Worm (Caenorhabditis elegans) whole organism, mixed stage, embryonic: ENCODE data around the gene F22H10.1.
A peak's percentile ranks its signal among the peaks of the same experiment; 100 is the strongest.

Experiments
- M03D4.4 ChIP-seq: sonication (generic microtip); optimal IDR thresholded peaks from 2 replicates; lab custom pipeline; 2017; ENCODE audit warnings: mild to moderate bottlenecking, missing genetic modification characterization, missing compliant biosample characterization
- bed-3 ChIP-seq: fragments of 200-800 bp; sonication (Bioruptor generic); optimal IDR thresholded peaks from 3 replicates; lab custom pipeline; 2018; ENCODE audit warnings: mild to moderate bottlenecking, missing genetic modification characterization, moderate library complexity, missing compliant biosample characterization
- blmp-1 ChIP-seq: fragments of 150-350 bp; optimal IDR thresholded peaks from 2 replicates; lab custom pipeline; 2014; ENCODE audit warnings: missing biosample characterization, missing genetic modification characterization
- ceh-39 ChIP-seq: fragments of 150-350 bp; optimal IDR thresholded peaks from 2 replicates; lab custom pipeline; 2014; ENCODE audit warnings: missing biosample characterization, missing genetic modification characterization
- ceh-43 ChIP-seq: fragments of 200-800 bp; sonication (Bioruptor generic); optimal IDR thresholded peaks from 2 replicates; lab custom pipeline; 2018; ENCODE audit warnings: mild to moderate bottlenecking, missing genetic modification characterization, moderate library complexity, missing compliant biosample characterization
- ceh-83 ChIP-seq: fragments of 200-800 bp; sonication (Bioruptor generic); optimal IDR thresholded peaks from 2 replicates; lab custom pipeline; 2018; ENCODE audit warnings: mild to moderate bottlenecking, missing genetic modification characterization, missing compliant biosample characterization
- ces-1 ChIP-seq: fragments of 150-350 bp; optimal IDR thresholded peaks from 2 replicates; lab custom pipeline; 2014; ENCODE audit warnings: missing biosample characterization, missing genetic modification reagents, missing genetic modification characterization
- cnd-1 ChIP-seq: fragments of 200-800 bp; sonication (Bioruptor generic); optimal IDR thresholded peaks from 2 replicates; lab custom pipeline; 2018; ENCODE audit warnings: mild to moderate bottlenecking, missing genetic modification characterization, missing compliant biosample characterization
- drap-1 ChIP-seq: fragments of 200-800 bp; sonication (Bioruptor generic); optimal IDR thresholded peaks from 3 replicates; lab custom pipeline; 2018; ENCODE audit warnings: mild to moderate bottlenecking, missing genetic modification characterization, missing compliant biosample characterization
- elt-1 ChIP-seq: sonication (generic microtip); optimal IDR thresholded peaks from 2 replicates; lab custom pipeline; 2017; ENCODE audit warnings: missing genetic modification characterization, mild to moderate bottlenecking, missing compliant biosample characterization, antibody characterized with exemption, moderate library complexity, borderline replicate concordance; ENCODE audit not compliant: insufficient read depth
- elt-3 ChIP-seq: fragments of 150-350 bp; optimal IDR thresholded peaks from 2 replicates; lab custom pipeline; 2014; ENCODE audit warnings: missing biosample characterization, missing genetic modification characterization
- flh-1 ChIP-seq: fragments of 200-800 bp; sonication (Bioruptor generic); optimal IDR thresholded peaks from 2 replicates; lab custom pipeline; 2018; ENCODE audit warnings: mild to moderate bottlenecking, missing genetic modification characterization, moderate library complexity, missing compliant biosample characterization
- ham-2 ChIP-seq: fragments of 200-800 bp; sonication (Bioruptor generic); optimal IDR thresholded peaks from 2 replicates; lab custom pipeline; 2018; ENCODE audit warnings: mild to moderate bottlenecking, missing genetic modification characterization, missing compliant biosample characterization
- hlh-1 ChIP-seq: fragments of 150-350 bp; optimal IDR thresholded peaks from 2 replicates; lab custom pipeline; 2014; ENCODE audit warnings: missing biosample characterization, missing genetic modification reagents, missing genetic modification characterization
- lin-13 ChIP-seq: fragments of 150-350 bp; optimal IDR thresholded peaks from 2 replicates; lab custom pipeline; 2014; ENCODE audit warnings: missing biosample characterization, missing genetic modification characterization
- lin-32 ChIP-seq: fragments of 200-800 bp; sonication (Bioruptor generic); optimal IDR thresholded peaks from 2 replicates; lab custom pipeline; 2018; ENCODE audit warnings: mild to moderate bottlenecking, missing genetic modification characterization, missing compliant biosample characterization
- lsy-2 ChIP-seq: fragments of 150-350 bp; optimal IDR thresholded peaks from 2 replicates; lab custom pipeline; 2014; ENCODE audit warnings: missing biosample characterization, missing genetic modification characterization
- mab-5 ChIP-seq: fragments of 150-350 bp; optimal IDR thresholded peaks from 2 replicates; lab custom pipeline; 2014; ENCODE audit warnings: missing biosample characterization, missing genetic modification characterization
- mep-1 ChIP-seq: fragments of 150-350 bp; optimal IDR thresholded peaks from 2 replicates; lab custom pipeline; 2017; ENCODE audit warnings: missing biosample characterization, missing genetic modification reagents, missing genetic modification characterization, inconsistent platforms
- mls-2 ChIP-seq: sonication (generic microtip); optimal IDR thresholded peaks from 2 replicates; lab custom pipeline; 2016; ENCODE audit warnings: mild to moderate bottlenecking, missing genetic modification characterization, moderate library complexity, missing compliant biosample characterization
- nhr-12 ChIP-seq: fragments of 150-350 bp; optimal IDR thresholded peaks from 2 replicates; lab custom pipeline; 2014; ENCODE audit warnings: missing biosample characterization, missing genetic modification characterization
- nhr-2 ChIP-seq: fragments of 150-350 bp; optimal IDR thresholded peaks from 2 replicates; lab custom pipeline; 2014; ENCODE audit warnings: missing biosample characterization, missing genetic modification characterization
- nhr-237 ChIP-seq: fragments of 150-350 bp; optimal IDR thresholded peaks from 2 replicates; lab custom pipeline; 2014; ENCODE audit warnings: missing biosample characterization, missing genetic modification characterization
- nhr-28 ChIP-seq: fragments of 150-350 bp; optimal IDR thresholded peaks from 2 replicates; lab custom pipeline; 2014; ENCODE audit warnings: missing biosample characterization, missing genetic modification characterization
- nhr-76 ChIP-seq: sonication (generic microtip); optimal IDR thresholded peaks from 2 replicates; lab custom pipeline; 2017; ENCODE audit warnings: missing biosample characterization, missing genetic modification characterization
- pha-4 ChIP-seq: fragments of 150-350 bp; optimal IDR thresholded peaks from 2 replicates; lab custom pipeline; 2018; ENCODE audit warnings: missing biosample characterization, missing genetic modification reagents, missing genetic modification characterization
- sem-2 ChIP-seq: fragments of 200-800 bp; sonication (Bioruptor generic); optimal IDR thresholded peaks from 2 replicates; lab custom pipeline; 2018; ENCODE audit warnings: mild to moderate bottlenecking, missing genetic modification characterization, missing compliant biosample characterization
- snpc-4 ChIP-seq: fragments of 150-350 bp; optimal IDR thresholded peaks from 2 replicates; lab custom pipeline; 2014; ENCODE audit warnings: missing biosample characterization, missing genetic modification characterization
- sptf-1 ChIP-seq: sonication (generic microtip); optimal IDR thresholded peaks from 2 replicates; lab custom pipeline; 2017; ENCODE audit warnings: mild to moderate bottlenecking, missing genetic modification characterization, moderate library complexity, missing compliant biosample characterization
- tbx-8 ChIP-seq: fragments of 200-800 bp; sonication (Bioruptor generic); optimal IDR thresholded peaks from 2 replicates; lab custom pipeline; 2018; ENCODE audit warnings: mild to moderate bottlenecking, missing genetic modification characterization, moderate library complexity, missing compliant biosample characterization
- unc-120 ChIP-seq: sonication (generic microtip); optimal IDR thresholded peaks from 2 replicates; lab custom pipeline; 2017; ENCODE audit warnings: missing genetic modification characterization, missing compliant biosample characterization; ENCODE audit not compliant: poor library complexity, severe bottlenecking
- unc-39 ChIP-seq: fragments of 150-350 bp; optimal IDR thresholded peaks from 2 replicates; lab custom pipeline; 2014; ENCODE audit warnings: missing biosample characterization, missing genetic modification characterization
- unc-62 ChIP-seq: fragments of 150-350 bp; optimal IDR thresholded peaks from 2 replicates; lab custom pipeline; 2014; ENCODE audit warnings: missing biosample characterization, missing genetic modification reagents, missing genetic modification characterization
- zip-8 ChIP-seq: fragments of 150-350 bp; optimal IDR thresholded peaks from 2 replicates; lab custom pipeline; 2014; ENCODE audit warnings: missing biosample characterization, missing genetic modification characterization
- ztf-11 ChIP-seq: fragments of 150-350 bp; optimal IDR thresholded peaks from 2 replicates; lab custom pipeline; 2014; ENCODE audit warnings: missing biosample characterization, missing genetic modification characterization

F22H10.1 gene

ce11 chrX:16679117-16679590, 23.1 kb upstream of the F22H10.1 start, which contains the start of gene F22H10.2:
TSS of gene F22H10.2 (plus strand) at chrX:16679540.
- no peak for TF ChIP-seq lsy-2 (tag; lab: Kevin White, UChicago)
- TF ChIP-seq unc-39 (tag; lab: Kevin White, UChicago): no peak
- TF ChIP-seq M03D4.4 (tag; lab: Kevin White, UChicago): no peak
- TF ChIP-seq unc-120 (tag; lab: Kevin White, UChicago): no peak
- TF ChIP-seq unc-62 (GFP tag; lab: Kevin White, UChicago): no peak
- no peak for TF ChIP-seq nhr-76 (tag; lab: Kevin White, UChicago)
- no peak for TF ChIP-seq snpc-4 (tag; lab: Kevin White, UChicago)
- TF ChIP-seq bed-3: no peak
- TF ChIP-seq zip-8 (tag; lab: Kevin White, UChicago): no peak
- no peak for TF ChIP-seq flh-1 (GFP tag; lab: Kevin White, UChicago)
- TF ChIP-seq tbx-8 (GFP tag; lab: Kevin White, UChicago): no peak
- no peak for TF ChIP-seq ceh-43 (GFP tag; lab: Kevin White, UChicago)
- no peak for TF ChIP-seq lin-13 (tag; lab: Kevin White, UChicago)

- peak; percentile 73 for TF ChIP-seq lin-13 (tag; lab: Kevin White, UChicago)
- peak; percentile 74 for TF ChIP-seq cnd-1 (tag; lab: Kevin White, UChicago)
- peak; percentile 40 for TF ChIP-seq nhr-76 (tag; lab: Kevin White, UChicago)
- TF ChIP-seq nhr-28: peak; percentile 83
- TF ChIP-seq bed-3: no peak
- TF ChIP-seq elt-3: peak; percentile 94
- TF ChIP-seq sptf-1 (tag; lab: Kevin White, UChicago): peak; percentile 81
- no peak for TF ChIP-seq blmp-1 (tag; lab: Kevin White, UChicago)
- TF ChIP-seq unc-62 (GFP tag; lab: Kevin White, UChicago): peak; percentile 90
- no peak for TF ChIP-seq flh-1 (GFP tag; lab: Kevin White, UChicago)
- TF ChIP-seq nhr-2 (tag; lab: Kevin White, UChicago): peak; percentile 28
- TF ChIP-seq lsy-2 (tag; lab: Kevin White, UChicago): peak; percentile 89
- no peak for TF ChIP-seq ham-2 (GFP tag; lab: Kevin White, UChicago)
- peak; percentile 93 for TF ChIP-seq hlh-1 (tag; lab: Kevin White, UChicago)
- TF ChIP-seq snpc-4 (tag; lab: Kevin White, UChicago): no peak
- peak; percentile 90 for TF ChIP-seq drap-1
- TF ChIP-seq zip-8 (tag; lab: Kevin White, UChicago): no peak
- no peak for TF ChIP-seq sem-2 (GFP tag; lab: Kevin White, UChicago)
- peak; percentile 45 for TF ChIP-seq elt-1 (tag; lab: Kevin White, UChicago)
- TF ChIP-seq mab-5 (tag; lab: Kevin White, UChicago): peak; percentile 94
- TF ChIP-seq M03D4.4 (tag; lab: Kevin White, UChicago): peak; percentile 60
- peak; percentile 63 for TF ChIP-seq ceh-43 (GFP tag; lab: Kevin White, UChicago)
- TF ChIP-seq unc-39 (tag; lab: Kevin White, UChicago): peak; percentile 69
- no peak for TF ChIP-seq mls-2 (tag; lab: Kevin White, UChicago)
- peak; percentile 100 for TF ChIP-seq ces-1 (GFP tag; lab: Kevin White, UChicago)
- peak; percentile 79 for TF ChIP-seq ztf-11 (tag; lab: Kevin White, UChicago)
- peak; percentile 99 for TF ChIP-seq pha-4 (tag; lab: Kevin White, UChicago)
- TF ChIP-seq lin-32 (GFP tag; lab: Kevin White, UChicago): no peak
- peak; percentile 59 for TF ChIP-seq unc-120 (tag; lab: Kevin White, UChicago)
- peak; percentile 99 for TF ChIP-seq nhr-237 (tag; lab: Kevin White, UChicago)
- peak; percentile 91 for TF ChIP-seq nhr-12 (tag; lab: Kevin White, UChicago)
- TF ChIP-seq ceh-39 (tag; lab: Kevin White, UChicago): peak; percentile 90
- TF ChIP-seq ceh-83: peak; percentile 35
- peak; percentile 10 for TF ChIP-seq tbx-8 (GFP tag; lab: Kevin White, UChicago)
- peak; percentile 87 for TF ChIP-seq mep-1 (tag; lab: Kevin White, UChicago)
Observed at ce11 chrX:16681910-16682493, 20.2 kb upstream of the F22H10.1 start.

- no peak for TF ChIP-seq hlh-1 (tag; lab: Kevin White, UChicago)
- TF ChIP-seq blmp-1 (tag; lab: Kevin White, UChicago): no peak
- no peak for TF ChIP-seq mls-2 (tag; lab: Kevin White, UChicago)
- TF ChIP-seq bed-3: no peak
- no peak for TF ChIP-seq sem-2 (GFP tag; lab: Kevin White, UChicago)
- TF ChIP-seq, all 35 proteins: peak for 0
Observed at ce11 chrX:16687377-16687776, 14.9 kb upstream of the F22H10.1 start.
